Fruit fly (Drosophila melanogaster) whole organism, embryonic: ENCODE data around the gene CG5435.

ENCODE experiments used
- Blimp-1 ChIP-seq: fragments of 200-800 bp; sonication (Bioruptor generic); optimal IDR thresholded peaks from 3 replicates; lab custom pipeline; 2018; ENCODE audit warnings: missing biosample characterization, missing genetic modification characterization, mild to moderate bottlenecking, moderate library complexity, missing genetic modification reagents
- CG10147 ChIP-seq: fragments of 200-800 bp; sonication (Bioruptor generic); optimal IDR thresholded peaks from 2 replicates; lab custom pipeline; 2019; ENCODE audit warnings: missing biosample characterization, mild to moderate bottlenecking, missing genetic modification characterization, moderate library complexity
- CG10462 ChIP-seq: fragments of 200-800 bp; sonication (Bioruptor generic); optimal IDR thresholded peaks from 2 replicates; lab custom pipeline; 2016; ENCODE audit warnings: missing biosample characterization, missing genetic modification characterization
- CG10979 ChIP-seq: fragments of 200-800 bp; sonication (Bioruptor generic); optimal IDR thresholded peaks from 2 replicates; lab custom pipeline; 2018; ENCODE audit warnings: missing biosample characterization, mild to moderate bottlenecking, missing genetic modification characterization, moderate library complexity
- CG11504 ChIP-seq: fragments of 200-800 bp; sonication (Bioruptor generic); optimal IDR thresholded peaks from 3 replicates; lab custom pipeline; 2019; ENCODE audit warnings: missing biosample characterization, mild to moderate bottlenecking, missing genetic modification characterization, moderate library complexity
- CG1233 ChIP-seq: fragments of 200-800 bp; sonication (Bioruptor generic); optimal IDR thresholded peaks from 4 replicates; lab custom pipeline; 2018; ENCODE audit warnings: missing biosample characterization, mild to moderate bottlenecking, missing genetic modification characterization
- CG12769 ChIP-seq: fragments of 200-800 bp; sonication (Bioruptor generic); optimal IDR thresholded peaks from 2 replicates; lab custom pipeline; 2019; ENCODE audit warnings: missing biosample characterization, mild to moderate bottlenecking, missing genetic modification characterization, moderate library complexity
- CG13123 ChIP-seq: fragments of 200-800 bp; sonication (Bioruptor generic); optimal IDR thresholded peaks from 2 replicates; lab custom pipeline; 2016; ENCODE audit warnings: missing biosample characterization, missing genetic modification characterization
- CG13424 ChIP-seq: fragments of 200-800 bp; sonication (Bioruptor generic); optimal IDR thresholded peaks from 2 replicates; lab custom pipeline; 2019; ENCODE audit warnings: missing biosample characterization, mild to moderate bottlenecking, missing genetic modification characterization, moderate library complexity
- CG17359 ChIP-seq: fragments of 200-800 bp; sonication (Bioruptor generic); optimal IDR thresholded peaks from 3 replicates; lab custom pipeline; 2018; ENCODE audit warnings: missing biosample characterization, mild to moderate bottlenecking, missing genetic modification characterization, moderate library complexity
- CG17568 ChIP-seq: fragments of 200-800 bp; sonication (Bioruptor generic); optimal IDR thresholded peaks from 2 replicates; lab custom pipeline; 2018; ENCODE audit warnings: missing biosample characterization, mild to moderate bottlenecking, missing genetic modification characterization, moderate library complexity
- CG17802 ChIP-seq: fragments of 200-800 bp; sonication (Bioruptor generic); optimal IDR thresholded peaks from 2 replicates; lab custom pipeline; 2018; ENCODE audit warnings: missing biosample characterization, mild to moderate bottlenecking, missing genetic modification characterization, moderate library complexity
- CG18262 ChIP-seq: fragments of 200-800 bp; optimal IDR thresholded peaks from 3 replicates; lab custom pipeline; 2019; ENCODE audit warnings: missing biosample characterization, mild to moderate bottlenecking, missing genetic modification characterization, moderate library complexity
- CG33557 ChIP-seq: fragments of 200-800 bp; sonication (Bioruptor generic); optimal IDR thresholded peaks from 2 replicates; lab custom pipeline; 2019; ENCODE audit warnings: missing biosample characterization, mild to moderate bottlenecking, missing genetic modification characterization, moderate library complexity
- CG3847 ChIP-seq: fragments of 200-800 bp; sonication (Bioruptor generic); IDR thresholded peaks from 2 replicates; pipeline ENCODE4 v1.3.6; 2022; ENCODE audit warnings: missing biosample characterization, missing genetic modification characterization
- CG7745 ChIP-seq: fragments of 200-800 bp; sonication (Bioruptor generic); optimal IDR thresholded peaks from 2 replicates; lab custom pipeline; 2018; ENCODE audit warnings: missing biosample characterization, mild to moderate bottlenecking, missing genetic modification characterization, moderate library complexity
- CG8281 ChIP-seq: fragments of 200-800 bp; sonication (Bioruptor generic); optimal IDR thresholded peaks from 2 replicates; lab custom pipeline; 2018; ENCODE audit warnings: missing biosample characterization, mild to moderate bottlenecking, missing genetic modification characterization, moderate library complexity
- CrebB ChIP-seq: fragments of 200-800 bp; sonication (Bioruptor generic); optimal IDR thresholded peaks from 3 replicates; lab custom pipeline; 2018; ENCODE audit warnings: missing biosample characterization, mild to moderate bottlenecking, missing genetic modification characterization
- Fer3 ChIP-seq: fragments of 200-800 bp; sonication (Bioruptor generic); optimal IDR thresholded peaks from 2 replicates; lab custom pipeline; 2018; ENCODE audit warnings: missing biosample characterization, mild to moderate bottlenecking, missing genetic modification characterization, moderate library complexity
- Hr51 ChIP-seq, 2 experiments: fragments of 200-800 bp; sonication (Bioruptor generic); optimal IDR thresholded peaks; 2 replicates in 1 of 2; 3 replicates in 1 of 2; lab custom pipeline; 2016 to 2018; ENCODE audit warnings: missing biosample characterization in 2 of 2, missing genetic modification characterization in 2 of 2, mild to moderate bottlenecking in 1 of 2, moderate library complexity in 1 of 2
- Hr78 ChIP-seq, 2 experiments: fragments of 200-800 bp in 1 of 2; fragments of >200 bp in 1 of 2; sonication (Bioruptor generic) in 1 of 2; optimal IDR thresholded peaks; 2 replicates each; lab custom pipeline; 2017 to 2019; ENCODE audit warnings: missing biosample characterization in 2 of 2, missing genetic modification characterization in 2 of 2, mild to moderate bottlenecking in 1 of 2, moderate library complexity in 1 of 2
- Lhr ChIP-seq: fragments of 200-800 bp; sonication (Bioruptor generic); optimal IDR thresholded peaks from 3 replicates; lab custom pipeline; 2017; ENCODE audit warnings: mild to moderate bottlenecking, missing biosample characterization, missing genetic modification reagents, missing genetic modification characterization
- MTF-1 ChIP-seq: fragments of 200-800 bp; sonication (Bioruptor generic); optimal IDR thresholded peaks from 2 replicates; lab custom pipeline; 2018; ENCODE audit warnings: missing biosample characterization, mild to moderate bottlenecking, missing genetic modification characterization, borderline replicate concordance
- Med ChIP-seq: fragments of 200-800 bp; sonication (Bioruptor generic); peaks from one replicate; lab custom pipeline; 2016; ENCODE audit warnings: missing biosample characterization, missing genetic modification characterization, mild to moderate bottlenecking, inconsistent platforms, moderate library complexity
- NC2α ChIP-seq: fragments of 200-800 bp; sonication (Bioruptor generic); optimal IDR thresholded peaks from 2 replicates; lab custom pipeline; 2016; ENCODE audit warnings: missing biosample characterization, missing genetic modification characterization
- Rx ChIP-seq: fragments of 200-800 bp; sonication (Bioruptor generic); IDR thresholded peaks from 2 replicates; pipeline ENCODE4 v1.3.6; 2022; ENCODE audit warnings: missing biosample characterization, missing genetic modification characterization
- Sox100B ChIP-seq: fragments of 200-800 bp; sonication (Bioruptor generic); optimal IDR thresholded peaks from 3 replicates; lab custom pipeline; 2018; ENCODE audit warnings: missing biosample characterization, mild to moderate bottlenecking, missing genetic modification characterization
- Sry-β ChIP-seq: fragments of 200-800 bp; sonication (Bioruptor generic); optimal IDR thresholded peaks from 2 replicates; lab custom pipeline; 2018; ENCODE audit warnings: missing biosample characterization, mild to moderate bottlenecking, missing genetic modification characterization, moderate library complexity
- Sry-δ ChIP-seq: fragments of 200-800 bp; sonication (Bioruptor generic); optimal IDR thresholded peaks from 2 replicates; lab custom pipeline; 2016; ENCODE audit warnings: missing biosample characterization, missing genetic modification characterization
- bsh ChIP-seq, 2 experiments: fragments of 200-800 bp; sonication (Bioruptor generic); optimal IDR thresholded peaks; 2 replicates each; lab custom pipeline; 2017 to 2018; ENCODE audit warnings: mild to moderate bottlenecking in 2 of 2, missing biosample characterization in 2 of 2, missing genetic modification characterization in 2 of 2, moderate library complexity in 1 of 2
- dpn ChIP-seq, 2 experiments: fragments of 200-800 bp; sonication (Bioruptor generic); optimal IDR thresholded peaks; 3 replicates each; lab custom pipeline; 2016; ENCODE audit warnings: missing biosample characterization in 2 of 2, missing genetic modification characterization in 2 of 2
- eve ChIP-seq, 2 experiments: fragments of >200 bp; optimal IDR thresholded peaks; 2 replicates each; lab custom pipeline; 2017; ENCODE audit warnings: missing biosample characterization in 2 of 2, missing genetic modification characterization in 2 of 2
- lola ChIP-seq, 3 experiments: fragments of >200 bp in 2 of 3; fragments of 200-800 bp in 1 of 3; sonication (Bioruptor generic) in 1 of 3; optimal IDR thresholded peaks; 2 replicates each; lab custom pipeline; 2017 to 2019; ENCODE audit warnings: missing biosample characterization in 3 of 3, missing genetic modification characterization in 3 of 3, mild to moderate bottlenecking in 1 of 3, moderate library complexity in 1 of 3
- maf-S ChIP-seq: fragments of 200-800 bp; sonication (Bioruptor generic); optimal IDR thresholded peaks from 2 replicates; lab custom pipeline; 2016; ENCODE audit warnings: missing biosample characterization, missing genetic modification characterization
- mld ChIP-seq: fragments of 200-800 bp; sonication (Bioruptor generic); IDR thresholded peaks from 3 replicates; pipeline ENCODE4 v1.3.6; 2022; ENCODE audit warnings: missing biosample characterization, missing genetic modification characterization; ENCODE audit not compliant: partially characterized antibody
- nmo ChIP-seq: fragments of 200-800 bp; sonication (Bioruptor generic); optimal IDR thresholded peaks from 2 replicates; lab custom pipeline; 2018; ENCODE audit warnings: missing biosample characterization, mild to moderate bottlenecking, missing genetic modification characterization, moderate library complexity
- pros ChIP-seq: fragments of 200-800 bp; sonication (Bioruptor generic); optimal IDR thresholded peaks from 3 replicates; lab custom pipeline; 2019; ENCODE audit warnings: missing biosample characterization, mild to moderate bottlenecking, missing genetic modification characterization, moderate library complexity
- psq ChIP-seq: fragments of 200-800 bp; sonication (Bioruptor generic); optimal IDR thresholded peaks from 2 replicates; lab custom pipeline; 2017; ENCODE audit warnings: missing biosample characterization, missing genetic modification characterization
- sc ChIP-seq, 3 experiments: fragments of >200 bp in 2 of 3; fragments of 200-800 bp in 1 of 3; sonication (Bioruptor generic) in 1 of 3; optimal IDR thresholded peaks; 2 replicates in 2 of 3; 3 replicates in 1 of 3; lab custom pipeline; 2017; ENCODE audit warnings: mild to moderate bottlenecking in 1 of 3, missing biosample characterization in 1 of 3, missing genetic modification characterization in 1 of 3, missing genetic modification reagents in 1 of 3
- scrt ChIP-seq: fragments of 200-800 bp; sonication (Bioruptor generic); optimal IDR thresholded peaks from 2 replicates; lab custom pipeline; 2018; ENCODE audit warnings: missing biosample characterization, mild to moderate bottlenecking, missing genetic modification characterization, moderate library complexity
- sens ChIP-seq: fragments of 200-800 bp; sonication (Bioruptor generic); peaks from one replicate; lab custom pipeline; 2016; ENCODE audit warnings: missing biosample characterization, missing genetic modification characterization
- sima ChIP-seq: fragments of 200-800 bp; sonication (Bioruptor generic); optimal IDR thresholded peaks from 2 replicates; lab custom pipeline; 2016; ENCODE audit warnings: missing biosample characterization, missing genetic modification characterization
- slp2 ChIP-seq: fragments of 200-800 bp; sonication (Bioruptor generic); optimal IDR thresholded peaks from 2 replicates; lab custom pipeline; 2016; ENCODE audit warnings: missing biosample characterization, missing genetic modification characterization
- tll ChIP-seq, 2 experiments: fragments of 200-800 bp in 1 of 2; fragments of >200 bp in 1 of 2; sonication (Bioruptor generic) in 1 of 2; optimal IDR thresholded peaks; 2 replicates each; lab custom pipeline; 2017 to 2019; ENCODE audit warnings: missing biosample characterization in 2 of 2, missing genetic modification characterization in 2 of 2, mild to moderate bottlenecking in 1 of 2, moderate library complexity in 1 of 2
- trh ChIP-seq: fragments of 200-800 bp; sonication (Bioruptor generic); optimal IDR thresholded peaks from 2 replicates; lab custom pipeline; 2016; ENCODE audit warnings: missing biosample characterization, missing genetic modification characterization
- zfh2 ChIP-seq: fragments of 200-800 bp; sonication (Bioruptor generic); optimal IDR thresholded peaks from 2 replicates; lab custom pipeline; 2016; ENCODE audit warnings: missing biosample characterization, missing genetic modification characterization

The CG5435 gene

DNA sequence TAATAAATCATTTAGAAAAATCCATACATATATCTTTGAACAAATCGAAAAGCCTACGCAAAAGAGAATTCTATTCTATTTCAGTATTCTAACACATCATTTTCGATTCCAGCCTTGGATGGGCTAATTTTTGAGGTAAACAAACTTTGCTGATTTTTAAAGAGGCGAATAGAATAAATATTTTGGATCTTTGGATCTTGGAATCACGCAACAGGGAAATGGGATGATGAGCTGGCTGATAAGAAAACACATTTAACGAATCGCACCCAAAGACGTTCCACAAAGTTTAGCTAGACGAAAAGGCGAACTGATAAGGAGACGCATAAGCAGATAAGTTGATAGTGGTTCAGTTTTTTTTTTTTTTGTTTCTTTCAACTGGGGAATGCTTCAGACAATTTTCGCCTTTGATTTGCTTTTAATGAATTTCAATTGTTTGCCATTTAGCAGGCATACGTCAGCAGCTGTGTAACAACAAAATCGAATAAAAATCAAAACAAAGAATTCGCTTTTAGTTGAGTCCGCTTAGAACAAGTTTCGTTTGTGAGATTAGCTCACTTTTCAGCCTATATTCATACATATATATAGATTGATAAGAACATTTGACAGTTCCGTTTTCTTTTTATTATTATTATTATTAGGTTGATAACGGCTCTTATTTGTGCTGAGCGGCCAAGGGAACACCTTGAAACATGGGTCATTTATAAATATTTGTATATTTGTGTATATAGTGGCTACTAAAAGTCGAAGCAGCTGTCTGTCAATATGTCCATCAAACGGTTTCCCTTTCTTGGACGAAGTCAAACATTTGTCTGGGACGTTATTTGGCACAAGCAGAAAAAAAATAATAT lies 34.7 kb upstream of the CG5435 start (continued):
- TF ChIP-seq Blimp-1 (GFP tag; lab: Kevin White, UChicago) (peak; percentile 47), bsh (GFP tag; optimal IDR thresholded peaks at IDR 0.05; lab: Kevin White, UChicago) (peak in 1 of 2 experiments; percentile 54), CG7745 (peak; percentile 64), CG10979 (tag; lab: Kevin White, UChicago) (no peak), psq (GFP tag; lab: Kevin White, UChicago) (no peak), Sox100B (peak; percentile 46), Sry-δ (GFP tag; lab: Kevin White, UChicago) (no peak), Fer3 (tag; lab: Kevin White, UChicago) (peak; percentile 11), MTF-1 (GFP tag; lab: Kevin White, UChicago) (peak; percentile 66), CG1233 (GFP tag; lab: Kevin White, UChicago) (peak; percentile 10), Lhr (GFP tag; lab: Kevin White, UChicago) (peak; percentile 9), Rx (GFP tag; lab: Robert Waterston, UW) (no peak), CG10147 (GFP tag; lab: Kevin White, UChicago) (peak; percentile 31), tll (GFP tag; optimal IDR thresholded peaks at IDR 0.05; lab: Kevin White, UChicago) (no peak), CG17802 (no peak), pros (GFP tag; lab: Kevin White, UChicago) (no peak), CG13123 (no peak), eve (GFP tag; optimal IDR thresholded peaks at IDR 0.05; lab: Kevin White, UChicago) (peak in 1 of 2 experiments; percentile 9), CG18262 (tag; lab: Kevin White, UChicago) (peak; percentile 20), scrt (GFP tag; lab: Kevin White, UChicago) (peak; percentile 7), CG13424 (peak; percentile 31), CG11504 (tag; lab: Kevin White, UChicago) (peak; percentile 33), slp2 (GFP tag; lab: Kevin White, UChicago) (no peak), nmo (no peak), CG17359 (tag; lab: Kevin White, UChicago) (peak; percentile 34), Med (peak; percentile 72), sc (optimal IDR thresholded peaks at IDR 0.05; lab: Kevin White, UChicago) (no peak), sc (GFP tag; optimal IDR thresholded peaks at IDR 0.05; lab: Kevin White, UChicago) (peak; percentile 57), CG10462 (GFP tag; lab: Kevin White, UChicago) (no peak), sima (GFP tag; lab: Kevin White, UChicago) (no peak), zfh2 (GFP tag; lab: Kevin White, UChicago) (no peak), maf-S (GFP tag; lab: Kevin White, UChicago) (no peak), mld (GFP tag; lab: Robert Waterston, UW) (no peak), Hr51 (GFP tag; optimal IDR thresholded peaks at IDR 0.05; lab: Kevin White, UChicago) (no peak), CG12769 (tag; lab: Kevin White, UChicago) (peak; percentile 6), CG17568 (peak; percentile 45), CrebB (tag; lab: Kevin White, UChicago) (peak; percentile 2), sens (GFP tag; lab: Kevin White, UChicago) (peak; percentile 68), lola (GFP tag; optimal IDR thresholded peaks at IDR 0.05; lab: Kevin White, UChicago) (peak in 1 of 3 experiments; percentile 23), Hr78 (GFP tag; optimal IDR thresholded peaks at IDR 0.05; lab: Kevin White, UChicago) (no peak), trh (GFP tag; lab: Kevin White, UChicago) (no peak), dpn (GFP tag; optimal IDR thresholded peaks at IDR 0.05; lab: Kevin White, UChicago) (no peak), CG8281 (tag; lab: Kevin White, UChicago) (peak; percentile 53), Sry-β (GFP tag; lab: Kevin White, UChicago) (no peak), CG33557 (peak; percentile 56), NC2α (GFP tag; lab: Kevin White, UChicago) (no peak), CG3847 (GFP tag; lab: Robert Waterston, UW) (no peak)
